Fruit fly (Drosophila melanogaster) whole organism: ENCODE results near the gene bigmax.

Experiments
- pan ChIP-seq: fragments of >200 bp; optimal IDR thresholded peaks from 2 replicates; lab custom pipeline; 2017
- usp ChIP-seq: fragments of >200 bp; optimal IDR thresholded peaks from 2 replicates; lab custom pipeline; 2017; ENCODE audit warnings: missing biosample characterization, missing genetic modification characterization, mixed read lengths

dm6 chr3R:27281811-27282131, 6.6 kb downstream of the bigmax start:
- no peak for TF ChIP-seq usp
- TF ChIP-seq pan (lab: Kevin White, UChicago): no peak
